Fruit fly (Drosophila melanogaster) whole organism, embryonic: ENCODE measurements around the gene CG15209.

Experiments
- Atf-2 ChIP-seq: fragments of 200-800 bp; sonication (Bioruptor generic); optimal IDR thresholded peaks from 2 replicates; lab custom pipeline; 2016; ENCODE audit warnings: missing biosample characterization, missing genetic modification characterization
- CG1233 ChIP-seq: fragments of 200-800 bp; sonication (Bioruptor generic); optimal IDR thresholded peaks from 4 replicates; lab custom pipeline; 2018; ENCODE audit warnings: missing biosample characterization, mild to moderate bottlenecking, missing genetic modification characterization
- CG12659 ChIP-seq: fragments of 200-800 bp; sonication (Bioruptor generic); optimal IDR thresholded peaks from 3 replicates; lab custom pipeline; 2017; ENCODE audit warnings: mild to moderate bottlenecking, missing biosample characterization, missing genetic modification reagents, missing genetic modification characterization
- CG13424 ChIP-seq: fragments of 200-800 bp; sonication (Bioruptor generic); optimal IDR thresholded peaks from 2 replicates; lab custom pipeline; 2019; ENCODE audit warnings: missing biosample characterization, mild to moderate bottlenecking, missing genetic modification characterization, moderate library complexity
- CG13624 ChIP-seq: fragments of 200-800 bp; sonication (Bioruptor generic); optimal IDR thresholded peaks from 2 replicates; lab custom pipeline; 2016; ENCODE audit warnings: missing biosample characterization, missing genetic modification characterization
- CG15011 ChIP-seq: fragments of 200-800 bp; sonication (Bioruptor generic); optimal IDR thresholded peaks from 3 replicates; lab custom pipeline; 2018; ENCODE audit warnings: missing biosample characterization, mild to moderate bottlenecking, missing genetic modification characterization
- CG15601 ChIP-seq: fragments of 200-800 bp; sonication (Bioruptor generic); optimal IDR thresholded peaks from 3 replicates; lab custom pipeline; 2019; ENCODE audit warnings: missing biosample characterization, mild to moderate bottlenecking, missing genetic modification characterization, moderate library complexity
- CG16863 ChIP-seq: fragments of 200-800 bp; sonication (Bioruptor generic); optimal IDR thresholded peaks from 3 replicates; lab custom pipeline; 2016; ENCODE audit warnings: missing biosample characterization, missing genetic modification characterization
- CG17829 ChIP-seq: fragments of 200-800 bp; optimal IDR thresholded peaks from 2 replicates; lab custom pipeline; 2019; ENCODE audit warnings: missing biosample characterization, mild to moderate bottlenecking, missing genetic modification characterization, moderate library complexity
- CG18011 ChIP-seq: fragments of 200-800 bp; sonication (Bioruptor generic); optimal IDR thresholded peaks from 2 replicates; lab custom pipeline; 2017; ENCODE audit warnings: missing biosample characterization, missing genetic modification characterization, mild to moderate bottlenecking, moderate library complexity, missing genotype
- CG2875 ChIP-seq: fragments of 200-800 bp; sonication (Bioruptor generic); optimal IDR thresholded peaks from 2 replicates; lab custom pipeline; 2017; ENCODE audit warnings: missing biosample characterization, mild to moderate bottlenecking, missing genetic modification characterization, missing genetic modification reagents
- CG2889 ChIP-seq: fragments of 200-800 bp; sonication (Bioruptor generic); IDR thresholded peaks from 3 replicates; pipeline ENCODE4 v1.3.6; 2022; ENCODE audit warnings: missing biosample characterization, missing genetic modification characterization
- CG31365 ChIP-seq: fragments of 200-800 bp; sonication (Bioruptor generic); optimal IDR thresholded peaks from 2 replicates; lab custom pipeline; 2018; ENCODE audit warnings: missing biosample characterization, mild to moderate bottlenecking, missing genetic modification characterization
- CG32772 ChIP-seq: fragments of 200-800 bp; sonication (Bioruptor generic); IDR thresholded peaks from 2 replicates; pipeline ENCODE4 v1.3.6; 2022; ENCODE audit warnings: missing biosample characterization, missing genetic modification characterization
- CG3838 ChIP-seq: fragments of 200-800 bp; sonication (Bioruptor generic); optimal IDR thresholded peaks from 3 replicates; lab custom pipeline; 2016; ENCODE audit warnings: missing biosample characterization, missing genetic modification characterization
- CG4404 ChIP-seq: fragments of 200-800 bp; sonication (Bioruptor generic); IDR thresholded peaks from 2 replicates; pipeline ENCODE4 v1.3.6; 2022; ENCODE audit warnings: missing biosample characterization, missing genetic modification characterization
- CG4820 ChIP-seq: fragments of 200-800 bp; sonication (Bioruptor generic); optimal IDR thresholded peaks from 3 replicates; lab custom pipeline; 2016; ENCODE audit warnings: missing biosample characterization, missing genetic modification characterization
- CG8290 ChIP-seq, 3 experiments: fragments of 200-800 bp; sonication (Bioruptor generic); optimal IDR thresholded peaks; 2 replicates each; lab custom pipeline; 2016 to 2019; ENCODE audit warnings: missing biosample characterization in 3 of 3, missing genetic modification characterization in 3 of 3, mild to moderate bottlenecking in 2 of 3, moderate library complexity in 1 of 3
- CG8944 ChIP-seq: fragments of 200-800 bp; sonication (Bioruptor generic); optimal IDR thresholded peaks from 3 replicates; lab custom pipeline; 2016; ENCODE audit warnings: missing biosample characterization, missing genetic modification characterization
- CG9797 ChIP-seq: fragments of 200-800 bp; sonication (Bioruptor generic); optimal IDR thresholded peaks from 3 replicates; lab custom pipeline; 2018; ENCODE audit warnings: missing biosample characterization, mild to moderate bottlenecking, missing genetic modification characterization
- Dfd ChIP-seq, 2 experiments: fragments of >200 bp; optimal IDR thresholded peaks; 2 replicates each; lab custom pipeline; 2017; ENCODE audit warnings: missing biosample characterization in 2 of 2, missing genetic modification characterization in 2 of 2
- Dp ChIP-seq: fragments of 200-800 bp; sonication (Bioruptor generic); optimal IDR thresholded peaks from 2 replicates; lab custom pipeline; 2018; ENCODE audit warnings: missing biosample characterization, mild to moderate bottlenecking, missing genetic modification characterization, moderate library complexity
- Drgx ChIP-seq: fragments of 200-800 bp; sonication (Bioruptor generic); IDR thresholded peaks from 2 replicates; pipeline ENCODE4 v1.3.6; 2022; ENCODE audit warnings: missing biosample characterization, missing genetic modification characterization
- H2.0 ChIP-seq: fragments of 200-800 bp; sonication (Bioruptor generic); IDR thresholded peaks from 2 replicates; pipeline ENCODE4 v1.3.6; 2022; ENCODE audit warnings: missing biosample characterization, missing genetic modification characterization
- HLH3B ChIP-seq: fragments of 200-800 bp; sonication (Bioruptor generic); IDR thresholded peaks from 2 replicates; pipeline ENCODE4 v1.3.6; 2022; ENCODE audit warnings: missing biosample characterization, missing genetic modification characterization
- HmgZ ChIP-seq: fragments of 200-800 bp; sonication (Bioruptor generic); optimal IDR thresholded peaks from 2 replicates; lab custom pipeline; 2018; ENCODE audit warnings: missing biosample characterization, mild to moderate bottlenecking, missing genetic modification characterization
- Meics ChIP-seq: fragments of 200-800 bp; sonication (Bioruptor generic); optimal IDR thresholded peaks from 2 replicates; lab custom pipeline; 2017; ENCODE audit warnings: missing biosample characterization, mild to moderate bottlenecking, missing genetic modification characterization
- Opbp ChIP-seq: fragments of 200-800 bp; sonication (Bioruptor generic); IDR thresholded peaks from 3 replicates; pipeline ENCODE4 v1.3.6; 2022; ENCODE audit warnings: missing biosample characterization, missing genetic modification characterization; ENCODE audit not compliant: partially characterized antibody
- Pdp1 ChIP-seq, 2 experiments: fragments of 200-800 bp; sonication (Bioruptor generic); optimal IDR thresholded peaks; 3 replicates each; lab custom pipeline; 2016; ENCODE audit warnings: missing biosample characterization in 2 of 2, missing genetic modification characterization in 2 of 2, mild to moderate bottlenecking in 1 of 2, moderate library complexity in 1 of 2
- Rfx ChIP-seq: fragments of 200-800 bp; sonication (Bioruptor generic); IDR thresholded peaks from 2 replicates; pipeline ENCODE4 v1.3.6; 2022; ENCODE audit warnings: missing biosample characterization, missing genetic modification characterization
- Sox102F ChIP-seq: fragments of 200-800 bp; sonication (Bioruptor generic); optimal IDR thresholded peaks from 2 replicates; lab custom pipeline; 2018; ENCODE audit warnings: missing biosample characterization, mild to moderate bottlenecking, missing genetic modification characterization, moderate library complexity
- Ssrp ChIP-seq: fragments of 200-800 bp; sonication (Bioruptor generic); optimal IDR thresholded peaks from 2 replicates; lab custom pipeline; 2018; ENCODE audit warnings: missing biosample characterization, mild to moderate bottlenecking, missing genetic modification characterization, moderate library complexity
- Usf ChIP-seq: fragments of 200-800 bp; sonication (Bioruptor generic); optimal IDR thresholded peaks from 2 replicates; lab custom pipeline; 2017; ENCODE audit warnings: missing genotype, missing biosample characterization, missing genetic modification characterization
- Xrp1 ChIP-seq: fragments of 200-800 bp; sonication (Bioruptor generic); IDR thresholded peaks from 2 replicates; pipeline ENCODE4 v1.3.6; 2022; ENCODE audit warnings: missing biosample characterization, missing genetic modification characterization
- bcd ChIP-seq: fragments of 200-800 bp; sonication (Bioruptor generic); optimal IDR thresholded peaks from 2 replicates; lab custom pipeline; 2017; ENCODE audit warnings: missing biosample characterization, mild to moderate bottlenecking, missing genetic modification characterization
- dysf ChIP-seq: fragments of 200-800 bp; sonication (Bioruptor generic); IDR thresholded peaks from 3 replicates; pipeline ENCODE4 v1.3.6; 2022; ENCODE audit warnings: missing biosample characterization, missing genetic modification characterization
- emc ChIP-seq: fragments of 200-800 bp; sonication (Bioruptor generic); optimal IDR thresholded peaks from 2 replicates; lab custom pipeline; 2016; ENCODE audit warnings: missing biosample characterization, missing genetic modification characterization
- eyg ChIP-seq: fragments of 200-800 bp; sonication (Bioruptor generic); optimal IDR thresholded peaks from 3 replicates; lab custom pipeline; 2016; ENCODE audit warnings: missing biosample characterization, missing genetic modification characterization
- gro ChIP-seq: fragments of 200-800 bp; sonication (Bioruptor generic); optimal IDR thresholded peaks from 2 replicates; lab custom pipeline; 2016; ENCODE audit warnings: missing biosample characterization, missing genetic modification characterization
- hb ChIP-seq: fragments of 200-800 bp; sonication (Bioruptor generic); IDR thresholded peaks from 3 replicates; pipeline ENCODE4 v1.3.6; 2022; ENCODE audit warnings: missing biosample characterization, missing genetic modification characterization; ENCODE audit not compliant: partially characterized antibody
- klu ChIP-seq: fragments of 200-800 bp; sonication (Bioruptor generic); IDR thresholded peaks from 2 replicates; pipeline ENCODE4 v1.3.6; 2022; ENCODE audit warnings: missing biosample characterization, missing genetic modification characterization
- oc ChIP-seq: fragments of 200-800 bp; sonication (Bioruptor generic); optimal IDR thresholded peaks from 2 replicates; lab custom pipeline; 2018; ENCODE audit warnings: missing biosample characterization, mild to moderate bottlenecking, missing genetic modification characterization, moderate library complexity
- phol ChIP-seq: fragments of 200-800 bp; sonication (Bioruptor generic); optimal IDR thresholded peaks from 3 replicates; lab custom pipeline; 2018; ENCODE audit warnings: missing biosample characterization, mild to moderate bottlenecking, missing genetic modification characterization, moderate library complexity
- run ChIP-seq: fragments of 200-800 bp; sonication (Bioruptor generic); optimal IDR thresholded peaks from 3 replicates; lab custom pipeline; 2018; ENCODE audit warnings: missing biosample characterization, mild to moderate bottlenecking, missing genetic modification characterization
- salm ChIP-seq: fragments of 200-800 bp; sonication (Bioruptor generic); optimal IDR thresholded peaks from 2 replicates; lab custom pipeline; 2018; ENCODE audit warnings: missing biosample characterization, mild to moderate bottlenecking, missing genetic modification characterization
- seq ChIP-seq: fragments of 200-800 bp; sonication (Bioruptor generic); IDR thresholded peaks from 2 replicates; pipeline ENCODE4 v1.3.6; 2022; ENCODE audit warnings: missing biosample characterization, missing genetic modification characterization
- stwl ChIP-seq: fragments of 200-800 bp; sonication (Bioruptor generic); optimal IDR thresholded peaks from 3 replicates; lab custom pipeline; 2018; ENCODE audit warnings: missing biosample characterization, mild to moderate bottlenecking, missing genetic modification characterization, moderate library complexity
- sug ChIP-seq: fragments of 200-800 bp; optimal IDR thresholded peaks from 2 replicates; lab custom pipeline; 2019; ENCODE audit warnings: missing biosample characterization, mild to moderate bottlenecking, missing genetic modification characterization, moderate library complexity
- tap ChIP-seq: fragments of 200-800 bp; optimal IDR thresholded peaks from 3 replicates; lab custom pipeline; 2019; ENCODE audit warnings: missing biosample characterization, mild to moderate bottlenecking, missing genetic modification characterization, moderate library complexity
- zf30C ChIP-seq: fragments of 200-800 bp; sonication (Bioruptor generic); optimal IDR thresholded peaks from 3 replicates; lab custom pipeline; 2018; ENCODE audit warnings: missing biosample characterization, mild to moderate bottlenecking, missing genetic modification characterization

The CG15209 gene

dm6 chrX:10832369-10832768 is 9.6 kb upstream of the CG15209 start (continued):
- TF ChIP-seq dysf (GFP tag; lab: Robert Waterston, UW) (peak; percentile 68; the same call in 2 of the 3 replicates), H2.0 (GFP tag; lab: Robert Waterston, UW) (no peak; the same call in 1 of the 2 replicates), Drgx (GFP tag; lab: Robert Waterston, UW) (no peak), run (tag; lab: Kevin White, UChicago) (no peak), stwl (tag; lab: Kevin White, UChicago) (peak; percentile 70), tap (tag; lab: Kevin White, UChicago) (no peak), Xrp1 (GFP tag; lab: Robert Waterston, UW) (no peak), klu (GFP tag; lab: Robert Waterston, UW) (no peak), salm (no peak), CG4404 (GFP tag; lab: Robert Waterston, UW) (no peak), Sox102F (peak; percentile 72), Pdp1 (GFP tag; optimal IDR thresholded peaks at IDR 0.05; lab: Kevin White, UChicago) (peak; percentile 60 to 79), seq (no peak), HLH3B (peak; percentile 56), CG2875 (GFP tag; lab: Kevin White, UChicago) (no peak), oc (tag; lab: Kevin White, UChicago) (no peak), emc (GFP tag; lab: Kevin White, UChicago) (peak; percentile 1), Atf-2 (peak; percentile 21), CG8944 (GFP tag; lab: Kevin White, UChicago) (peak; percentile 54), Dfd (GFP tag; optimal IDR thresholded peaks at IDR 0.05; lab: Kevin White, UChicago) (no peak), phol (peak; percentile 58), CG13624 (GFP tag; lab: Kevin White, UChicago) (peak; percentile 52), CG15011 (GFP tag; lab: Kevin White, UChicago) (no peak), hb (GFP tag; lab: Robert Waterston, UW) (no peak), Usf (GFP tag; lab: Kevin White, UChicago) (peak; percentile 20), gro (peak; percentile 43), Ssrp (tag; lab: Kevin White, UChicago) (peak; percentile 41), CG8290 (GFP tag; optimal IDR thresholded peaks at IDR 0.05; lab: Kevin White, UChicago) (peak; percentile 92), CG8290 (tag; optimal IDR thresholded peaks at IDR 0.05; lab: Kevin White, UChicago) (peak in 1 of 2 experiments; percentile 84), eyg (no peak), CG13424 (tag; lab: Kevin White, UChicago) (peak; percentile 42), CG3838 (no peak), CG16863 (GFP tag; lab: Kevin White, UChicago) (peak; percentile 50), Rfx (GFP tag; lab: Robert Waterston, UW) (peak; percentile 88), Meics (GFP tag; lab: Kevin White, UChicago) (peak; percentile 73), CG9797 (no peak), CG32772 (GFP tag; lab: Robert Waterston, UW) (peak; percentile 51), CG2889 (GFP tag; lab: Robert Waterston, UW) (no peak), CG17829 (tag; lab: Kevin White, UChicago) (peak; percentile 70), CG18011 (GFP tag; lab: Kevin White, UChicago) (no peak), Dp (GFP tag; lab: Kevin White, UChicago) (peak; percentile 13), HmgZ (tag; lab: Kevin White, UChicago) (peak; percentile 61), CG31365 (tag; lab: Kevin White, UChicago) (peak; percentile 40), sug (tag; lab: Kevin White, UChicago) (peak; percentile 59), bcd (GFP tag; lab: Kevin White, UChicago) (peak; percentile 67), CG1233 (peak; percentile 49), CG12659 (GFP tag; lab: Kevin White, UChicago) (peak; percentile 55), CG15601 (tag; lab: Kevin White, UChicago) (peak; percentile 53), zf30C (GFP tag; lab: Kevin White, UChicago) (no peak), CG4820 (GFP tag; lab: Kevin White, UChicago) (peak; percentile 54), Opbp (peak; percentile 39; the same call in 1 of the 3 replicates)
